Fruit fly (Drosophila melanogaster) Kc167 (cell line): Measurements from ENCODE around the gene CG15773.
A peak's percentile ranks its signal among the peaks of the same experiment; 100 is the strongest.

Source experiments
- Myc ChIP-seq: fragments of >200 bp; optimal IDR thresholded peaks from 2 replicates; lab custom pipeline; 2017; ENCODE audit warnings: missing external identifiers
- Sin3A ChIP-seq: fragments of >200 bp; optimal IDR thresholded peaks from 2 replicates; lab custom pipeline; 2018; ENCODE audit warnings: missing external identifiers
- h ChIP-seq: fragments of >200 bp; optimal IDR thresholded peaks from 3 replicates; lab custom pipeline; 2018; ENCODE audit warnings: missing external identifiers
- insv ChIP-seq: fragments of >200 bp; optimal IDR thresholded peaks from 3 replicates; lab custom pipeline; 2018; ENCODE audit warnings: missing external identifiers
- psq ChIP-seq: fragments of >200 bp; optimal IDR thresholded peaks from 2 replicates; lab custom pipeline; 2017; ENCODE audit warnings: missing external identifiers
- ttk ChIP-seq: sonication (Bioruptor generic); optimal IDR thresholded peaks from 2 replicates; lab custom pipeline; 2017; ENCODE audit warnings: missing external identifiers

CG15773 gene

DNA sequence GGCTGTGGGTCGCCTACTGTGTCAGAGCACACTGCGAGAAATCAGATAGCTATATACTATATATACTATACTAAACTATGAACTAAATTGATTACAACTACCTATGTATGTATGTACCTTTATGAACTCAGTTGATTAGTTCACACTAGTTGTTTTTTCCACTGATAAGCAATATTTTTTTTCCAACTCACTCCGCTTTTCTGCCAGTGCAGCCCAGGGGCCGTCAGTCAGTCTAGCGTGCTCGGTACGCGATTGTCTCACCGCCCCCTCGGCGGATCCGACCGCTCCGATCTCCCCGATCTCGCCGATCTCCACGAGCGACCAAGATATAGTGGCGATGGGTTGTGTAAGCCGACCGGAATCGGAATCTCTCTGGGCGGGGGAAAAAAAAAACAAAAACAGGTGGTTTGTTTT, 26.6 kb upstream of the CG15773 start:
- TF ChIP-seq insv (lab: Kevin White, UChicago) (no peak), Sin3A (lab: Kevin White, UChicago) (no peak), ttk (lab: Kevin White, UChicago) (no peak), h (lab: Kevin White, UChicago) (no peak), psq (lab: Kevin White, UChicago) (no peak), Myc (lab: Kevin White, UChicago) (no peak)

DNA sequence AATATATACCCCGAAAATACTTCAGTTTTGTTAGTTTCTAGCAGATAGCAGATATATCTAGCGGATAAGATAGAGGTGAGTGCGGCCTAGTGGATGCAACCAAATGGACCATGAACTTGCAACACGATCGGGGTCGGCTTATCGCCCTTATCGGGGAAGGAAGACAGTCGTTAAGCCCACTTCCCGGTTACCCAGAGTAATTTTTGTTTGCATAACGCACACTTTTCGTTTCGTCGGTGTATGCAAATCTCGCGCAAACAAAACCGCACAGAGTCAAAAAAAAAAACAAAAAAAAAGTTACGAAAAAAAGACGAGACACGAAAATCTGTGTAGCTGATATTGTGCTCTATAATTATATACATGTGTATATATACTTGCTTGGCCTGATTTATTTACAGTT, 19.6 kb upstream of the CG15773 start:
- TF ChIP-seq psq (lab: Kevin White, UChicago) (no peak), ttk (lab: Kevin White, UChicago) (no peak), Sin3A (lab: Kevin White, UChicago) (no peak), insv (lab: Kevin White, UChicago) (no peak), h (lab: Kevin White, UChicago) (no peak), Myc (lab: Kevin White, UChicago) (no peak)

DNA sequence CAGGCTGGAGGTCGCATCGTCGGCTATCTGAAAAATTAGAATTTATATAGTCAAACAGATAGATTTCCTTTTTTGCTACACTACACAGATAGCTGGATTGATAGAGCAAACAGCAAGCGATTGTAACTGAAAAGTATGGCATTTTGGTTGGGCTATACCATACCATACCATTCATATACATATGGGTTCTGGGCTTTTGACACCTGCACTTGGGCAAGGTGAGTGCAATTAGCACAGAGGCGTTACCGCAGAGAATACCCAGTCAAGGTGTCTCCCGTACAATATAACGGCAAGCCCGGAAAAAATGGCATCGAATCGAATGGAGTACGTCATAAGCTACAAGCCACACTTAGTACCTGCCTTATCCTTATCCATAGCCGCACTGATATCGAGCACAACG, 17.8 kb upstream of the CG15773 start:
- no peak for TF ChIP-seq insv (lab: Kevin White, UChicago)
- peak; percentile 99 for TF ChIP-seq ttk (lab: Kevin White, UChicago)
- no peak for TF ChIP-seq Sin3A (lab: Kevin White, UChicago)

DNA sequence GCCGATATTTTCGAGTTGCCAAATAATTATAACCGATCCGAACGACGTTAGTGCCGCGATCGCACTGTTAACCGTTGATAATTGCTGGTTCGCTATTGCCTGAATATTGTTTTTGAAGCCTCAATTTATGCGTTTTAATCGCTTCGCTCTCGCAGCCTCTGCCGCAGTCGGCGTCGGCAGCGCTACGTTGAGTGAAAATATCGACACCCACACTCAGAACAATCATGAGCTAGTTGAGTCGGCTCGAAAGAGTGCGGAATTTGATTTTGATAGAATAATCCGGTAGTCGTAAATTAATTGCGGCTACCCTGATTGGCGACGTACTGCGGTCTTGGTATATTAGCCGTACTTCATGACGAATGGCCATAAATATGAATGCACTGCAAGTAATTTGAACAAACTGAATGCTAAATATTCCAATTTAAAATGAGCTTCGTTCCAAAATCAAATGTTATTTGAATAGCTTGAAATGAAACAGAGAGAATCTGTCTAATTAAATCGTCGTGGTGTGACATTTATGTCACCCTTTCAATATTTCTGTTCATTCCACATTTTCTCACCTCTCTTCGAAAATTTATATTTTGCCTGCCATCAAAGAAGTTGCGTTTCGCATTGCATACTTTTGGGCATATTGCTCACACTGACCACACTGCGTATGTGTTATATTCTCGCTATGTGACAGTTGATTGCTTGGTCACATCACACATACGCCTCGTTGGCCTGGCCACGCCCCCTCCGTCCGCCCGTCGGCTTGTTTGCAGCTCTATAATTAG, 16.9 kb upstream of the CG15773 start:
- TF ChIP-seq psq (lab: Kevin White, UChicago): no peak

DNA sequence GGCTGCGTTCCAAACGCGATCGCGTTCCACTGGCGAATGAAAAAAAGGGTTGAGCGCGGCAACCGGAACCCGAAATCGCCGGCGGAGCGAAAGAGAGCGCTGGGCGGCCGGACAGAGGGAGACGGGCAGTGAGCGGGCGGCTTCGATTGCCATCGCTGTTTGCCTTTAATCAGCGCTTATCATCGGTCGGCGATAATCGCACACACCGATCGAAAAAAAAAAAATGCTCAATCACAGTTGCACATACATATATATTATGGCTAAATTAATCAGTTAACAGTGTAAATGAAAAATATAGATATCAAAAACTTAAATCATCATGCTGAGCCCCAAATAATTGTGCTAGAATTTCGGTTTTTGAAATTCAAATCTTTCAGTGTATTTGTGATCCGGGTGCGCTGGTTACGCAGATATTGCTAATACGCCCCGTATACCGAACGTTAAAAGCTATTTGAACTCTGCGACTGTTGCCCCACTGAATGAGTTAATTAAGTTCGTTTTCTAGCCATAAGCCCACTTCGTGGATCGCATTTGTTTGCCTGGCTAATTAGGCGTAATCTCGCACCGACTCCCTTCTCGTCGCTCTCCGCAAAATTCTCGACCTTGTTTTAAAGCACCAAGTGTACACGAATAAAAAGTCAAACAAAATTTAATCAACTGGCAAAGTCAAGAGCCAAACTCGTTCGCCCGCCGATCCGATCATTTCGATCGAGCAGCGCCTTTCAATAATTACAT, 14.6 kb upstream of the CG15773 start, which contains the start of gene CG33080:
Gene CG33080 (minus strand): TSS at position 38 of the 735 bp plus-strand sequence.
- TF ChIP-seq psq (lab: Kevin White, UChicago): no peak
- no peak for TF ChIP-seq insv (lab: Kevin White, UChicago)
- no peak for TF ChIP-seq Myc (lab: Kevin White, UChicago)
- TF ChIP-seq Sin3A (lab: Kevin White, UChicago): no peak
- TF ChIP-seq ttk (lab: Kevin White, UChicago): no peak
- TF ChIP-seq h (lab: Kevin White, UChicago): no peak

DNA sequence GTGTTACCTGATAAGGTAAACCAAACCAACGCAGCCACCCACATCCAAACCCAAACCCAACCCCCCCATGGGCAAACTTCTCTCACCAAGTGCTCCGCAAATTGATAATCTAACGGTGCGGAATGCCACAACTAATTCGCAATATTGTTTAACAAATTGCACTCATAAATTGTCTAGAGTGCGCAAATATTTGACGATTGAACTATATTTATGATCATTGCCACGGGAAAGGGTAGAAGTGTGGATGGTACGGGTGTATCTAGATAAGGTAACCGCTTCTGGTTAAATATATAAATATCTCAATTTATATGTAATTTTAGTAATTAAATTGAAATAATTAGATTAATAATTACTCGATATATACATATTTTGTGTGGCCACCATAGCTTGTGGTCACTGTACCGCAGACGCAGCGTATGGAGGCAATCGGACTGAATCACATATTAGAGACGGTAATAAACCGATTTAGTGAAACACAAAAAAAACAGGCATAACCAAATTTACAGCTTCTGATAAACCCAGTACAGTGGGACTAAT, 14.0 kb upstream of the CG15773 start:
- no peak for TF ChIP-seq Myc (lab: Kevin White, UChicago)
- no peak for TF ChIP-seq psq (lab: Kevin White, UChicago)
- TF ChIP-seq h (lab: Kevin White, UChicago): no peak
- TF ChIP-seq ttk (lab: Kevin White, UChicago): no peak
- no peak for TF ChIP-seq insv (lab: Kevin White, UChicago)
- TF ChIP-seq Sin3A (lab: Kevin White, UChicago): no peak

DNA sequence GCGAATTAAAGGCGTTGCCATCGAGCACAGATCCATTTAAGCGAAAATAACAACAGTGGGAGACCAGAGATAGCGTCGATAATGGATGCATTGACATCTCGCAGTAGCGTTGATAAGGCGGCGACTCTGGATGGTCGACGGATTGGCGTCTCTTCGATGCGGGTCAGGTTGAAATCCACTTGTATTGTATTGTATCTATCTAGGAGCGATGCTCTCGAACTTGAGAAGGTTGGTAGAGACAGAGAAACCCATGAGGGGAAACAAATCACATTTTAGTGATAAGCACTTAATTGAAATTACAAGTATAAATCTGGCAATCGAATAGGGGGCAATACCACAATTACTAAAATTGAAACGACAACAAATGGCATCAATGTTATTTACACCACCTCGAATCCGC, 9.0 kb upstream of the CG15773 start:
- TF ChIP-seq Myc (lab: Kevin White, UChicago): no peak
- TF ChIP-seq ttk (lab: Kevin White, UChicago): no peak
- TF ChIP-seq Sin3A (lab: Kevin White, UChicago): no peak
- no peak for TF ChIP-seq insv (lab: Kevin White, UChicago)
- TF ChIP-seq psq (lab: Kevin White, UChicago): no peak
- no peak for TF ChIP-seq h (lab: Kevin White, UChicago)

DNA sequence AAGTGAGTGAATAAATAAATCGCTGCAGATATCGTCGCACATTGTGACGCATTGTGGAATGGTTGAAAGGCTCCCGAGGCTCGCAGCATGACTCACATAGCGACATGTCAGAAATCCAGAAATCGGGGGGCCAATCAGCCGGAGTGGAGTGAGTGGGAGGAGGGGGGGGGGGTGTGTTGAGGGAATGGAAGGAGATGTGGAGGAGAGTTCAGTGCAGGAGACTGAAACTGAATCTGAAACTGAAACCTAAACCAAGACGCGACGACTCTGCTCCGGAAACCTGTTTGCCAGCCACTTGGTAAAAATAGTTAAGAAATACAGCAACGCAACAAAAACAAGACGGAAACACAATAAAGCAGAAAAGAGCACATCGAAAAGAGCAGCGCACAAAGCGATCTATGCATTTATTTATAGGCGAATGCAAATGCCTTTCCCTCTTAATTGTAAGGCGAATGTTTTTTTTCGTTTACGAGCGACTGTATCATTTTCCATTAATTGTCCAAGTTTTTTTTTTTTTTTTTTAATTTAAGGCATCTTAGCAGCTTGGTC, 8.3 kb upstream of the CG15773 start:
- TF ChIP-seq Myc (lab: Kevin White, UChicago): no peak
- no peak for TF ChIP-seq psq (lab: Kevin White, UChicago)

DNA sequence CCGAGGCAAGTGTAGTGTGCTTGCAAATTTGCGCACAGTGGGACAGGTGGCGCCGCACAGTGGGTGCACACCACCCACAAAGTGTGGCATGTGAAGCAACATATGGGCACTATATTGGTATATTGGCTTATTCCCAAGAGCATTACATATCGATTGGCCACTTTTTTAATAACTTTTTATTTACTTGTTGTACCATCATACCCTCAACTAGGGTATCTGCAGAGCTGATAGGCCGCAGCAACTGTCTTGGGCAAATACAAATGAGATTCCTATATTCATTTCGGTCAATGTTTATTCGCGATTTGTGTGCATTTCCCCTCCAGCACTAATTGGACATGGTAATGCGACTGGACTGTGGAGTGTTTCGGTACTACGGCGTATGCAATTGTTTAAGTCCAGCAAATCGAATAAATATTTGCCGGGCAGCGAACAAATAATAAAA, 7.8 kb upstream of the CG15773 start:
- no peak for TF ChIP-seq h (lab: Kevin White, UChicago)
- TF ChIP-seq Myc (lab: Kevin White, UChicago): no peak
- TF ChIP-seq insv (lab: Kevin White, UChicago): no peak
- no peak for TF ChIP-seq Sin3A (lab: Kevin White, UChicago)
- no peak for TF ChIP-seq ttk (lab: Kevin White, UChicago)
- no peak for TF ChIP-seq psq (lab: Kevin White, UChicago)

DNA sequence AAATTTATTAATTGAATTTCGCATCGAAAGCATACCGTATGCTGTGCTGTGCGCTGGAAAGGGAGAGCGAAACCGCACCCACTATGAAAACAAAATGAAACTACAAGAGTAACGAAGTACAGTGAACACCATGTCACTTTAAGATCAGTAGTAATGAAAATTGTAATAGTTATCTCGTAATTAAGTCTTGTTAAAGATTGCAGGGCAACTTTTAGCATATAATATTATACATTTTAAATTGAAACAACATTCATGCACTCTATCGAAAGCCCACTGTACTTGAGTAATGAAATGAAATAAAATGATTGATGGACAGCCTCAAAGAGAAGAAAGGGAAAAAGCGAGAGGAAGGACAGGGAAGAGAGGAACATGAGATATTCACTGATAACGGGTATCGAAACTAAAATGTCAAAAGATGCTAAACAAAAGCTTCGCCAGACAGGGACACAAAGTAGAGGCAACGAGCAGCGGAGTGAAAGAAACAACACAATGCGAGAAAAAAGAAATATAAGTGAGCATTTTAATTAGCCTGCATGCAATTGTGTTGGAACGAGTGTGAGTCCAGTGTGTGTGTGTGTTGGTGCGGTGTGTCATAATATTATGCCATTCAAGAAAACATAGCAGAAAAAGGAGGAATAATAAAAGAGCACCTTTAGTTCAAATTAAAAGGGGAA, 2.9 kb downstream of the CG15773 start:
- TF ChIP-seq Sin3A (lab: Kevin White, UChicago): no peak
- no peak for TF ChIP-seq ttk (lab: Kevin White, UChicago)
- TF ChIP-seq Myc (lab: Kevin White, UChicago): no peak
- no peak for TF ChIP-seq psq (lab: Kevin White, UChicago)
- TF ChIP-seq insv (lab: Kevin White, UChicago): no peak
- TF ChIP-seq h (lab: Kevin White, UChicago): no peak

DNA sequence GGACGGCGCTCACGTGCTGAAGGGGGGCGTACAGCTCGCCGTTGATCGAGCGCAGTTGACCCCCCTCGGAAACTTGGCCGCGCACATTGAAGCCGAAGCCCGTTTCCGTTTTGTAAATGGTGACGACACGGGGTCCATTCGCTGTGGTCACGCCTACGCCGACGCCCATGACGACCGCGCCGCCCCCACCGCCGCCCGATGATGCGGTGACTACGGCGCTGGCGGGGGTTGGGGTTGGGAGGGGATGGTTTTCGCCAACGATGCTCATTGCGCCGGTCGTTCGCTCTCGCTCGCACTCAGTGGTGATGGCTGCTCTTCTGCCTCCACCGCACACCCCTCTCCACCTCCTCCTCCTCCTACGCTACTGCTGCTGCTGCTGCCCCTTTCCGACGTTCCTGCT, 4.6 kb downstream of the CG15773 start:
- TF ChIP-seq ttk (lab: Kevin White, UChicago) (no peak), insv (lab: Kevin White, UChicago) (no peak), Myc (lab: Kevin White, UChicago) (no peak), Sin3A (lab: Kevin White, UChicago) (no peak), h (lab: Kevin White, UChicago) (no peak), psq (lab: Kevin White, UChicago) (no peak)
